Fruit fly (Drosophila melanogaster): ENCODE results near the gene CG32259.

DNA sequence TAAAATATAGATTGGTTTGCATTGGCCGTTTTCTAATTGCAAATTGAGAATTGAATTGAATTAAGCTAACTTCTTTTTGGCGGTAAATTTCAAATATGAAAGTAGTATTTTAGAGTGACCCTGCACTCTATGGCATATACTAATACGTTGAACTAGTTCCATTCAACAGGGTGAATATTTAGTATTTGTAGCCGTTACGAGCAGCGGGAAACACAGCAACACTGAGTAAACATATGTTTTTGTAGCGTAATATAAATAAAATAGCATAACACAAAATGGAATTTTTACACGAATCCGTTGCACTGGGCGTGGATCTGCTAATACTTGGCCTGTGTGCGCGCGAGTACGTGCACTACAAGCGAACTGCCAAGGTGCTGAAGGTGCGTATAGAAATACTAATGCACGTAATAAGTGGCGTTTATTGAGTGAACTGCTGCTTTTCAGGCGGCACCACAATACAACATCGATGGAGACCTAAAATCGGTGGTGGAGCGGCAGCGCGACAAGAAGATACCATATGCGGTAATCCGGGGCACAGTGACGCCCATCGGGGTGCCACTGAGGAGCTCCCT lies 47.8 kb upstream of the CG32259 start, which contains the start of gene Mul1:
- no peak for TF ChIP-seq usp (GFP tag; optimal IDR thresholded peaks at IDR 0.05)
- no peak for TF ChIP-seq pan (optimal IDR thresholded peaks at IDR 0.05)
- no peak for TF ChIP-seq psq (optimal IDR thresholded peaks at IDR 0.05)
